Worm (Caenorhabditis elegans): ENCODE measurements around the gene iglr-2.

Gene iglr-2

DNA sequence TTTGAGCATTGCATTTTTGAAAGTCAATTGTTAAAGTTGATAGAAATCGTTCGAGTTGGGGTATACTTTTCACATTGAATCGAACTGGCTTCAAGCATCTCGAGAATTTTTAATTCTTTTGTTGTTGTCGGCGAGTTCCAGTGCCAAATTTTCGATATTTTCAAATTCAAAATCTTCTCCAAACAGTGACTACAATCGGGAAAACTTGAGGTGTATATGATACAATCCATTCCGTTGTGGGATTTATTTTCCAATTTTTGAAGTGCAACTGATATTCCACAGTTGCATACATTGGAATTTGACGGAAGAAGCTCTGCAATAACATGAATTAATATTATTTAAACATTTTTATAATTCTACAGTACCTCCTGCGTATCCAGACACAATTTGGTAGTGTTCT is 25.3 kb downstream of the iglr-2 start:
- no peak for TF ChIP-seq gei-17 (GFP tag; optimal IDR thresholded peaks at IDR 0.05)

DNA sequence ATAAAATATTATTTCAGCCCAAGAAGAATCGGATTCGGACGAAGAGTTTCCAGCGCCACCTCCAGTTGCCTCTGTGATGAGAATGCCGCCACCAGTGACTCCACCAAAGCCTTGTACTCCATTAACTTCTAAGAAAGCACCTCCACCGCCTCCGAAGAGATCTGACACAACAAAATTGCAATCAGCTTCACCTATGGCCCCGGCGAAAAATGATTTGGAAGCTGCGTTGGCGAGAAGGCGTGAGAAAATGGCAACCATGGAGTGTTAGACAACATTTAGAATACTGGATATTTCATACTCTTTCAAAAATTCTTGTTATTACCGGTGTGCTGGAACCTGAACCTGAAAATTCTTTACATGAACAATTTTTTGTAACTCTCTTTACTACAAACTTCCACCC is 25.8 kb downstream of the iglr-2 start:
- TF ChIP-seq hsf-1 (GFP tag; IDR thresholded peaks at IDR 0.05) = 0 out of 2 replicates have a peak, but pooled peaks have one; percentile 10
- no peak for TF ChIP-seq let-526 (GFP tag; IDR thresholded peaks at IDR 0.05)
- no peak for TF ChIP-seq Y79H2A.3 (GFP tag; conservative IDR thresholded peaks at IDR 0.05)
- TF ChIP-seq F39B2.1 (GFP tag; IDR thresholded peaks at IDR 0.05) = no peak
- no peak for TF ChIP-seq B0261.1 (tag; optimal IDR thresholded peaks at IDR 0.05)
- no peak for TF ChIP-seq pha-4 (tag; optimal IDR thresholded peaks at IDR 0.05)

DNA sequence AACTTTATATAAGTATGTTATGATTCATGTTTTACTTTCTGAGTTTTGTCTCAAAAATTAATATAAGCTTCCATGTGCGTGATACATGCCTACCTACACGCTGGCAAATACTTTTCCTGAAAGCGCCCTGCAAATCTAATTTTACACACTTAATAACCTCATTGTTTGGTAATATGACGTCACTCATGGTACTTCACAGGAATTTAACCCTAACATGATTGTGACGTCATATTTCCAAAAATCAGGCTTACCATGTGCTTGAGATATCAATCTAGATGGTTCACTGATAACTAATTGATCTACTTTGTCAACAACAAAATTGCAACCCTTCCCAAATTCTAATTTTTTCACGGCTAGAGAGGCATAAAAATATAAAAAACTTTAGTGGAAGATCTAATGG is 27.7 kb downstream of the iglr-2 start:
- no peak for TF ChIP-seq ztf-22 (GFP tag; optimal IDR thresholded peaks at IDR 0.05)
- TF ChIP-seq ama-1 (optimal IDR thresholded peaks at IDR 0.05) = no peak
- no peak for TF ChIP-seq ama-1 (GFP tag; optimal IDR thresholded peaks at IDR 0.05)
- TF ChIP-seq dox-1 (GFP tag; IDR thresholded peaks at IDR 0.05) = no peak
- TF ChIP-seq akir-1 (GFP tag; optimal IDR thresholded peaks at IDR 0.05) = no peak
- TF ChIP-seq snpc-1.1 (tag; optimal IDR thresholded peaks at IDR 0.05; ENCODE audit: insufficient read depth) = no peak
- no peak for TF ChIP-seq T07F8.4 (tag; optimal IDR thresholded peaks at IDR 0.05)
- TF ChIP-seq hsf-1 (GFP tag; IDR thresholded peaks at IDR 0.05) = no peak
- no peak for TF ChIP-seq snpc-1.3 (tag; optimal IDR thresholded peaks at IDR 0.05; ENCODE audit: insufficient read depth)
- no peak for TF ChIP-seq B0035.1 (tag; optimal IDR thresholded peaks at IDR 0.05)
- TF ChIP-seq Y53G8AR.9 (GFP tag; conservative IDR thresholded peaks at IDR 0.05) = no peak
- TF ChIP-seq B0019.2 (GFP tag; conservative IDR thresholded peaks at IDR 0.05) = no peak
- TF ChIP-seq C06A6.2 (GFP tag; conservative IDR thresholded peaks at IDR 0.05) = no peak
- TF ChIP-seq Y95B8A.8 (GFP tag; IDR thresholded peaks at IDR 0.05) = no peak
- no peak for TF ChIP-seq sea-2 (GFP tag; IDR thresholded peaks at IDR 0.05)
- no peak for TF ChIP-seq unc-62 (GFP tag; optimal IDR thresholded peaks at IDR 0.05)
- TF ChIP-seq K12H6.12 (tag; optimal IDR thresholded peaks at IDR 0.05) = no peak
- no peak for TF ChIP-seq egrh-3 (GFP tag; IDR thresholded peaks at IDR 0.05)
- no peak for TF ChIP-seq Y79H2A.3 (GFP tag; conservative IDR thresholded peaks at IDR 0.05)
- TF ChIP-seq Y67H2A.10 (GFP tag; conservative IDR thresholded peaks at IDR 0.05) = no peak

DNA sequence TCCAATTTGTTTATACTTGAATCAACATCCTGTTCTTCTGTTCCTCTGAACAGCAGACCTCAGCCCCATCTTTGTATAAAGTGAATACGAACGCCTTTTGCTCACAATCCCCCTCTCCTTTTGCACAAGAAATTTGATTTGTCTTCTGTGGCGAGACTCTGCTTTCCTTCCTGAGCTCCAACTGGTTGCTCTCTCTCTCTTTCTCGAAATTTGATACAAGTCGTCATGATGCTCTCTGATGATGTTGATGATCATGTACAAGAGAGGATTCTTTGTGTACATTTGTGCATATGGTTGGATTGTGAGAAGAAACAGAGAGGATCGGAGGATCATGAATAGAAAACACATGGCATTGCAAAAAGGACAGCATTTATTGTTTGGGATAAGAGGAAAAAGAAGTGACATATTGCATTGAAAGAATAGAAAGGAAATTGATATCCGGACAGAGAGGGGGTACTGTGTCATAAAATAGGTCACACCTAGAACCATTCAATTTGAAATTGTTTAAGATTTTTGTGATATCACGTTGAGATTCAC is 30.2 kb downstream of the iglr-2 start:
- TF ChIP-seq dpl-1 (GFP tag; optimal IDR thresholded peaks at IDR 0.05) (no peak), attf-3 (GFP tag; conservative IDR thresholded peaks at IDR 0.05) (no peak), hrde-1 (tag; optimal IDR thresholded peaks at IDR 0.05; ENCODE audit: borderline replicate concordance) (no peak), attf-5 (GFP tag; optimal IDR thresholded peaks at IDR 0.05) (no peak), ZK185.1 (tag; optimal IDR thresholded peaks at IDR 0.05; ENCODE audit: poor library complexity, severe bottlenecking) (no peak), lin-26 (GFP tag; IDR thresholded peaks at IDR 0.05) (no peak), nfya-1 (tag; optimal IDR thresholded peaks at IDR 0.05; ENCODE audit: borderline replicate concordance, insufficient read depth) (no peak), F39B2.1 (GFP tag; IDR thresholded peaks at IDR 0.05) (no peak)

DNA sequence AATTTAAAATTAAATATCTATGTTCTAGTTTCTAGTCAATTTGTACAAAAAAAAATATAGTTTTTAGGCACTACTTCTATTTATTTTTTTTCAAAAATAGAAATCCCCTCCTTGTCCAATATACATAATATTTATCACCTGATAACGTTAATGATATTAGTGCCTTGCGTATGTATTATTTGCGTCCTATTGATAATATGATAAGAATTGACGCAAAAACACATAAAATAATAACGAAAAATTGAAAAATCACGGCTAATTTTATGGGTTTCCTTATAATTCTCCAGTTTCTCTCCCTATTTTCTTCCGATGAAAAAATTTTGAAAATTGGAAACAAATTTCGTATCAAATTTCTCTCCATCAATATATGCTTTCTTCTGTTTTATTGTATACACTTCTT is 31.4 kb downstream of the iglr-2 start:
- TF ChIP-seq lin-26 (GFP tag; IDR thresholded peaks at IDR 0.05) (no peak), dox-1 (GFP tag; IDR thresholded peaks at IDR 0.05) (no peak), T26A5.8 (tag; optimal IDR thresholded peaks at IDR 0.05) (no peak)

All from whole organism, young adult.